Worm (Caenorhabditis elegans) whole organism, midembryonic: ENCODE measurements around the gene srh-70.

Experiments used
- flt-1 ChIP-seq: fragments of 200-800 bp; sonication (Bioruptor generic); IDR thresholded peaks from 2 replicates; pipeline ENCODE4 v1.3.6; 2022; ENCODE audit warnings: missing genetic modification characterization, missing compliant biosample characterization
- klf-2 ChIP-seq: fragments of 200-800 bp; sonication (Bioruptor generic); conservative IDR thresholded peaks from 2 replicates; pipeline ENCODE4 v1.3.6; 2022; ENCODE audit warnings: missing genetic modification reagents, missing genetic modification characterization, missing compliant biosample characterization
- ztf-23 ChIP-seq: fragments of 200-800 bp; sonication (Bioruptor generic); IDR thresholded peaks from 2 replicates; pipeline ENCODE4 v1.3.6; 2022; ENCODE audit warnings: missing genetic modification reagents, missing genetic modification characterization, missing compliant biosample characterization
- ztf-29 ChIP-seq: fragments of 200-800 bp; sonication (Bioruptor generic); IDR thresholded peaks from 2 replicates; pipeline ENCODE4 v1.3.6; 2022; ENCODE audit warnings: missing genetic modification reagents, missing genetic modification characterization, missing compliant biosample characterization

ce11 chrII:12480811-12481210, 37.8 kb downstream of the srh-70 start, which contains the start of gene arrd-9:
- TF ChIP-seq flt-1 (GFP tag; lab: Robert Waterston, UW): no peak
- no peak for TF ChIP-seq ztf-23
- TF ChIP-seq klf-2: no peak
- TF ChIP-seq ztf-29: no peak
